Fruit fly (Drosophila melanogaster) whole organism, wandering third instar larva: Measurements from ENCODE around the gene Reck.

Source experiments
- Abd-B ChIP-seq: fragments of >200 bp; optimal IDR thresholded peaks from 2 replicates; lab custom pipeline; 2017; ENCODE audit warnings: missing biosample characterization, missing genetic modification characterization
- CG9705 ChIP-seq: fragments of 200-800 bp; sonication (Bioruptor generic); optimal IDR thresholded peaks from 2 replicates; lab custom pipeline; 2018; ENCODE audit warnings: missing biosample characterization, mild to moderate bottlenecking, missing genetic modification characterization
- Dfd ChIP-seq: fragments of >200 bp; optimal IDR thresholded peaks from 2 replicates; lab custom pipeline; 2017; ENCODE audit warnings: missing biosample characterization, missing genetic modification characterization
- Dif ChIP-seq: fragments of 200-275, 200-300 bp; sonication (Bioruptor generic); optimal IDR thresholded peaks from 2 replicates; lab custom pipeline; 2018; ENCODE audit warnings: missing biosample characterization, missing genetic modification characterization; ENCODE audit not compliant: partially characterized antibody
- GATAd ChIP-seq: sonication (Bioruptor generic); optimal IDR thresholded peaks from 2 replicates; lab custom pipeline; 2016; ENCODE audit warnings: missing biosample characterization, missing genetic modification characterization
- Hnf4 ChIP-seq: fragments of 200-800 bp; sonication (Bioruptor generic); optimal IDR thresholded peaks from 2 replicates; lab custom pipeline; 2016; ENCODE audit warnings: missing biosample characterization, mild to moderate bottlenecking, missing genetic modification characterization
- Hr83 ChIP-seq: fragments of 200-300 bp; sonication (Bioruptor generic); optimal IDR thresholded peaks from 2 replicates; lab custom pipeline; 2016; ENCODE audit warnings: missing biosample characterization, mild to moderate bottlenecking, missing genetic modification characterization, moderate library complexity; ENCODE audit not compliant: poor library complexity, severe bottlenecking
- Jra ChIP-seq: sonication (Bioruptor generic); optimal IDR thresholded peaks from 2 replicates; lab custom pipeline; 2016; ENCODE audit warnings: missing biosample characterization, missing genetic modification characterization
- Myc ChIP-seq: fragments of >200 bp; optimal IDR thresholded peaks from 2 replicates; lab custom pipeline; 2017
- N ChIP-seq: fragments of >200 bp; optimal IDR thresholded peaks from 2 replicates; lab custom pipeline; 2018; ENCODE audit warnings: missing biosample characterization, missing external identifiers, missing genetic modification characterization
- OdsH ChIP-seq: fragments of 200-800 bp; sonication (Bioruptor generic); optimal IDR thresholded peaks from 2 replicates; lab custom pipeline; 2016; ENCODE audit warnings: missing biosample characterization, mild to moderate bottlenecking, missing genetic modification characterization
- Rel ChIP-seq, 2 experiments: fragments of 200-800 bp; sonication (Bioruptor generic) in 1 of 2; optimal IDR thresholded peaks; 2 replicates in 1 of 2; 3 replicates in 1 of 2; lab custom pipeline; 2016 to 2019; ENCODE audit warnings: mild to moderate bottlenecking in 2 of 2, missing biosample characterization in 2 of 2, missing genetic modification characterization in 2 of 2, moderate library complexity in 1 of 2
- Sp1 ChIP-seq: fragments of 200-800 bp; sonication (Bioruptor generic); optimal IDR thresholded peaks from 3 replicates; lab custom pipeline; 2019; ENCODE audit warnings: missing biosample characterization, mild to moderate bottlenecking, missing genetic modification characterization, moderate library complexity
- Vsx2 ChIP-seq: fragments of 200-300, 225-300 bp; sonication (Bioruptor generic); optimal IDR thresholded peaks from 2 replicates; lab custom pipeline; 2018; ENCODE audit warnings: missing biosample characterization, missing genetic modification characterization; ENCODE audit not compliant: partially characterized antibody
- br ChIP-seq: fragments of 200-800 bp; sonication (Bioruptor generic); optimal IDR thresholded peaks from 2 replicates; lab custom pipeline; 2016; ENCODE audit warnings: missing biosample characterization, missing genetic modification characterization
- dl ChIP-seq, 2 experiments: fragments of 175-275, 200-275 bp in 1 of 2; fragments of 200-275 bp in 1 of 2; sonication (Bioruptor generic); optimal IDR thresholded peaks; lab custom pipeline; 2018; ENCODE audit warnings: mild to moderate bottlenecking in 2 of 2, missing biosample characterization in 2 of 2, missing genetic modification characterization in 2 of 2, moderate library complexity in 2 of 2; ENCODE audit not compliant: partially characterized antibody in 2 of 2, insufficient read depth in 1 of 2
- dmrt93B ChIP-seq: fragments of 200-800 bp; sonication (Bioruptor generic); optimal IDR thresholded peaks from 2 replicates; lab custom pipeline; 2018; ENCODE audit warnings: missing biosample characterization, mild to moderate bottlenecking, missing genetic modification characterization
- dsf ChIP-seq: sonication (Bioruptor generic); optimal IDR thresholded peaks from 2 replicates; lab custom pipeline; 2016; ENCODE audit warnings: missing biosample characterization, missing genetic modification characterization, borderline replicate concordance
- ey ChIP-seq: fragments of 200-800 bp; sonication (Bioruptor generic); optimal IDR thresholded peaks from 2 replicates; lab custom pipeline; 2016; ENCODE audit warnings: missing biosample characterization, missing genetic modification characterization
- foxo ChIP-seq, 2 experiments: fragments of 200-800 bp; sonication (Bioruptor generic); optimal IDR thresholded peaks; 2 replicates in 1 of 2; 3 replicates in 1 of 2; lab custom pipeline; 2016 to 2017; ENCODE audit warnings: missing biosample characterization in 2 of 2, missing genetic modification characterization in 2 of 2
- h ChIP-seq: fragments of 200-800 bp; sonication (Bioruptor generic); optimal IDR thresholded peaks from 3 replicates; lab custom pipeline; 2016; ENCODE audit warnings: missing biosample characterization, mild to moderate bottlenecking, missing genetic modification characterization
- jim ChIP-seq: fragments of 175-275, 200-325 bp; sonication (Bioruptor generic); optimal IDR thresholded peaks from 2 replicates; lab custom pipeline; 2016; ENCODE audit warnings: missing biosample characterization, mild to moderate bottlenecking, missing genetic modification characterization
- lola ChIP-seq: fragments of >200 bp; optimal IDR thresholded peaks from 2 replicates; lab custom pipeline; 2017; ENCODE audit warnings: missing biosample characterization, missing genetic modification characterization
- pan ChIP-seq: fragments of >200 bp; optimal IDR thresholded peaks from 2 replicates; lab custom pipeline; 2017
- psq ChIP-seq: fragments of 200-800 bp; sonication (Bioruptor generic); optimal IDR thresholded peaks from 3 replicates; lab custom pipeline; 2017; ENCODE audit warnings: missing biosample characterization, mild to moderate bottlenecking, missing genetic modification characterization, moderate library complexity
- sage ChIP-seq: fragments of 200-800 bp; sonication (Bioruptor generic); optimal IDR thresholded peaks from 2 replicates; lab custom pipeline; 2016; ENCODE audit warnings: missing biosample characterization, mild to moderate bottlenecking, missing genetic modification characterization
- sv ChIP-seq: fragments of 200-800 bp; sonication (Bioruptor generic); optimal IDR thresholded peaks from 3 replicates; lab custom pipeline; 2016; ENCODE audit warnings: missing biosample characterization, missing genetic modification characterization
- tai ChIP-seq: sonication (Bioruptor generic); optimal IDR thresholded peaks from 2 replicates; lab custom pipeline; 2016; ENCODE audit warnings: missing biosample characterization, missing genetic modification characterization
- woc ChIP-seq: sonication (Bioruptor generic); optimal IDR thresholded peaks from 2 replicates; lab custom pipeline; 2016; ENCODE audit warnings: missing biosample characterization, mild to moderate bottlenecking, missing genetic modification characterization

Gene Reck

dm6 chr3L:14968553-14968952, 45.3 kb downstream of the Reck start:
- TF ChIP-seq Vsx2 (GFP tag; lab: Kevin White, UChicago) (no peak), br (no peak), dmrt93B (GFP tag; lab: Kevin White, UChicago) (no peak), N (GFP tag; lab: Kevin White, UChicago) (no peak), Hnf4 (no peak), GATAd (GFP tag; lab: Kevin White, UChicago) (no peak), jim (GFP tag; lab: Kevin White, UChicago) (no peak), Abd-B (GFP tag; lab: Kevin White, UChicago) (no peak), foxo (GFP tag; optimal IDR thresholded peaks at IDR 0.05; lab: Kevin White, UChicago) (no peak), dl (GFP tag; optimal IDR thresholded peaks at IDR 0.05; lab: Kevin White, UChicago; ENCODE audit: insufficient read depth in 1 of 2, partially characterized antibody in 2 of 2) (no peak)

- TF ChIP-seq pan (lab: Kevin White, UChicago): no peak
- no peak for TF ChIP-seq woc (GFP tag; lab: Kevin White, UChicago)
- TF ChIP-seq h (GFP tag; lab: Kevin White, UChicago): no peak
- no peak for TF ChIP-seq foxo (GFP tag; optimal IDR thresholded peaks at IDR 0.05; lab: Kevin White, UChicago)
- no peak for TF ChIP-seq Dif (GFP tag; lab: Kevin White, UChicago)
- no peak for TF ChIP-seq dl (GFP tag; optimal IDR thresholded peaks at IDR 0.05; lab: Kevin White, UChicago; ENCODE audit: insufficient read depth in 1 of 2, partially characterized antibody in 2 of 2)
- TF ChIP-seq Dfd (GFP tag; lab: Kevin White, UChicago): no peak
- no peak for TF ChIP-seq br
- no peak for TF ChIP-seq Myc (lab: Kevin White, UChicago)
- no peak for TF ChIP-seq Vsx2 (GFP tag; lab: Kevin White, UChicago)
- no peak for TF ChIP-seq lola
- no peak for TF ChIP-seq sage (GFP tag; lab: Kevin White, UChicago)
- no peak for TF ChIP-seq Rel (GFP tag; optimal IDR thresholded peaks at IDR 0.05; lab: Kevin White, UChicago)
- no peak for TF ChIP-seq Rel (tag; optimal IDR thresholded peaks at IDR 0.05; lab: Kevin White, UChicago)
- TF ChIP-seq, all 38 proteins: peak for 0
These were observed 45.9 kb downstream of the Reck start for dm6 chr3L:14967691-14968538.

dm6 chr3L:14966199-14966858, 47.5 kb downstream of the Reck start:
- TF ChIP-seq OdsH (no peak), ey (GFP tag; lab: Kevin White, UChicago) (no peak), foxo (GFP tag; optimal IDR thresholded peaks at IDR 0.05; lab: Kevin White, UChicago) (no peak), dmrt93B (GFP tag; lab: Kevin White, UChicago) (no peak), tai (GFP tag; lab: Kevin White, UChicago) (no peak), sage (GFP tag; lab: Kevin White, UChicago) (no peak), Dfd (GFP tag; lab: Kevin White, UChicago) (no peak), Sp1 (no peak), h (GFP tag; lab: Kevin White, UChicago) (no peak), br (no peak), Myc (lab: Kevin White, UChicago) (no peak), sv (no peak), psq (GFP tag; lab: Kevin White, UChicago) (no peak), Jra (GFP tag; lab: Kevin White, UChicago) (no peak), dsf (GFP tag; lab: Kevin White, UChicago) (no peak)

- TF ChIP-seq Hr83 (GFP tag; lab: Kevin White, UChicago): no peak
- TF ChIP-seq lola: no peak
- TF ChIP-seq CG9705 (GFP tag; lab: Kevin White, UChicago): no peak
- TF ChIP-seq GATAd (GFP tag; lab: Kevin White, UChicago): no peak
- no peak for TF ChIP-seq Rel (GFP tag; optimal IDR thresholded peaks at IDR 0.05; lab: Kevin White, UChicago)
- TF ChIP-seq Rel (tag; optimal IDR thresholded peaks at IDR 0.05; lab: Kevin White, UChicago): no peak
- TF ChIP-seq Dfd (GFP tag; lab: Kevin White, UChicago): no peak
These were observed 49.0 kb downstream of the Reck start for dm6 chr3L:14964862-14965261.
